Fruit fly (Drosophila melanogaster) whole organism, embryonic: ENCODE data around the gene CG9667.

ENCODE experiments used
- Atf6 ChIP-seq: fragments of 200-800 bp; sonication (Bioruptor generic); IDR thresholded peaks from 2 replicates; pipeline ENCODE4 v1.3.6; 2022; ENCODE audit warnings: missing biosample characterization, missing genetic modification characterization
- Bteb2 ChIP-seq: fragments of 200-800 bp; sonication (Bioruptor generic); optimal IDR thresholded peaks from 2 replicates; lab custom pipeline; 2016; ENCODE audit warnings: missing biosample characterization, missing genetic modification characterization
- CG10267 ChIP-seq: fragments of 200-800 bp; sonication (Bioruptor generic); optimal IDR thresholded peaks from 2 replicates; lab custom pipeline; 2018; ENCODE audit warnings: missing biosample characterization, mild to moderate bottlenecking, missing genetic modification characterization, moderate library complexity
- CG10321 ChIP-seq: fragments of 200-800 bp; sonication (Bioruptor generic); IDR thresholded peaks from 2 replicates; pipeline ENCODE4 v1.3.6; 2022; ENCODE audit warnings: missing biosample characterization, missing genetic modification characterization
- CG14710 ChIP-seq: fragments of 200-800 bp; sonication (Bioruptor generic); optimal IDR thresholded peaks from 3 replicates; lab custom pipeline; 2019; ENCODE audit warnings: missing biosample characterization, mild to moderate bottlenecking, missing genetic modification characterization, moderate library complexity
- CG15479 ChIP-seq: fragments of 200-800 bp; sonication (Bioruptor generic); optimal IDR thresholded peaks from 3 replicates; lab custom pipeline; 2019; ENCODE audit warnings: missing biosample characterization, mild to moderate bottlenecking, missing genetic modification characterization, moderate library complexity
- CG15696 ChIP-seq: fragments of 200-800 bp; sonication (Bioruptor generic); optimal IDR thresholded peaks from 2 replicates; lab custom pipeline; 2019; ENCODE audit warnings: missing biosample characterization, mild to moderate bottlenecking, missing genetic modification characterization, moderate library complexity
- CG1602 ChIP-seq: fragments of 200-800 bp; sonication (Bioruptor generic); optimal IDR thresholded peaks from 3 replicates; lab custom pipeline; 2016; ENCODE audit warnings: missing biosample characterization, missing genetic modification characterization
- CG17829 ChIP-seq: fragments of 200-800 bp; optimal IDR thresholded peaks from 2 replicates; lab custom pipeline; 2019; ENCODE audit warnings: missing biosample characterization, mild to moderate bottlenecking, missing genetic modification characterization, moderate library complexity
- CG1832 ChIP-seq: fragments of 200-800 bp; sonication (Bioruptor generic); optimal IDR thresholded peaks from 2 replicates; lab custom pipeline; 2017; ENCODE audit warnings: missing biosample characterization, mild to moderate bottlenecking, missing genetic modification characterization, inconsistent platforms
- CG18476 ChIP-seq: fragments of 200-800 bp; sonication (Bioruptor generic); optimal IDR thresholded peaks from 2 replicates; lab custom pipeline; 2016; ENCODE audit warnings: missing biosample characterization, mild to moderate bottlenecking, missing genetic modification characterization
- CG18599 ChIP-seq: fragments of 200-800 bp; sonication (Bioruptor generic); optimal IDR thresholded peaks from 3 replicates; lab custom pipeline; 2017; ENCODE audit warnings: missing biosample characterization, missing genetic modification characterization, mild to moderate bottlenecking, moderate library complexity, missing genetic modification reagents
- CG2712 ChIP-seq: fragments of 200-800 bp; optimal IDR thresholded peaks from 3 replicates; lab custom pipeline; 2019; ENCODE audit warnings: missing biosample characterization, mild to moderate bottlenecking, missing genetic modification characterization, moderate library complexity
- CG3065 ChIP-seq: fragments of 200-800 bp; sonication (Bioruptor generic); optimal IDR thresholded peaks from 2 replicates; lab custom pipeline; 2016; ENCODE audit warnings: missing biosample characterization, missing genetic modification characterization
- CG6654 ChIP-seq: fragments of 200-800 bp; sonication (Bioruptor generic); optimal IDR thresholded peaks from 2 replicates; lab custom pipeline; 2017; ENCODE audit warnings: missing biosample characterization, mild to moderate bottlenecking, missing genetic modification characterization
- CG7372 ChIP-seq: fragments of 200-800 bp; sonication (Bioruptor generic); IDR thresholded peaks from 2 replicates; pipeline ENCODE4 v1.3.6; 2022; ENCODE audit warnings: missing biosample characterization, missing genetic modification characterization
- CG8359 ChIP-seq: fragments of 200-800 bp; sonication (Bioruptor generic); optimal IDR thresholded peaks from 2 replicates; lab custom pipeline; 2017; ENCODE audit warnings: missing biosample characterization, mild to moderate bottlenecking, missing genetic modification characterization, borderline replicate concordance
- CG9727 ChIP-seq: fragments of 200-800 bp; sonication (Bioruptor generic); optimal IDR thresholded peaks from 3 replicates; lab custom pipeline; 2017; ENCODE audit warnings: missing biosample characterization, mild to moderate bottlenecking, missing genetic modification characterization
- CG9817 ChIP-seq: fragments of 200-800 bp; sonication (Bioruptor generic); optimal IDR thresholded peaks from 2 replicates; lab custom pipeline; 2018; ENCODE audit warnings: missing biosample characterization, mild to moderate bottlenecking, missing genetic modification characterization, moderate library complexity
- CrebB ChIP-seq: fragments of 200-800 bp; sonication (Bioruptor generic); optimal IDR thresholded peaks from 3 replicates; lab custom pipeline; 2018; ENCODE audit warnings: missing biosample characterization, mild to moderate bottlenecking, missing genetic modification characterization
- D ChIP-seq, 2 experiments: fragments of 200-800 bp in 1 of 2; fragments of >200 bp in 1 of 2; sonication (Bioruptor generic) in 1 of 2; optimal IDR thresholded peaks; 2 replicates in 1 of 2; 3 replicates in 1 of 2; lab custom pipeline; 2017; ENCODE audit warnings: mild to moderate bottlenecking in 1 of 2, missing biosample characterization in 1 of 2, missing genetic modification characterization in 1 of 2, missing genetic modification reagents in 1 of 2
- Doc2 ChIP-seq: fragments of 200-800 bp; sonication (Bioruptor generic); IDR thresholded peaks from 2 replicates; pipeline ENCODE4 v1.3.6; 2022; ENCODE audit warnings: missing biosample characterization, missing genetic modification characterization
- Ets65A ChIP-seq: fragments of 200-800 bp; sonication (Bioruptor generic); peaks from one replicate; lab custom pipeline; 2016; ENCODE audit warnings: missing biosample characterization, missing genetic modification characterization
- Nf-YA ChIP-seq: fragments of 200-800 bp; sonication (Bioruptor generic); IDR thresholded peaks from 2 replicates; pipeline ENCODE4 v1.3.6; 2022; ENCODE audit warnings: missing biosample characterization, missing genetic modification characterization
- Pdp1 ChIP-seq, 2 experiments: fragments of 200-800 bp; sonication (Bioruptor generic); optimal IDR thresholded peaks; 3 replicates each; lab custom pipeline; 2016; ENCODE audit warnings: missing biosample characterization in 2 of 2, missing genetic modification characterization in 2 of 2, mild to moderate bottlenecking in 1 of 2, moderate library complexity in 1 of 2
- Rx ChIP-seq: fragments of 200-800 bp; sonication (Bioruptor generic); IDR thresholded peaks from 2 replicates; pipeline ENCODE4 v1.3.6; 2022; ENCODE audit warnings: missing biosample characterization, missing genetic modification characterization
- abd-A ChIP-seq: fragments of 200-800 bp; sonication (Bioruptor generic); optimal IDR thresholded peaks from 3 replicates; lab custom pipeline; 2019; ENCODE audit warnings: missing biosample characterization, mild to moderate bottlenecking, missing genetic modification characterization, moderate library complexity
- cad ChIP-seq: fragments of >200 bp; optimal IDR thresholded peaks from 2 replicates; lab custom pipeline; 2017; ENCODE audit warnings: missing biosample characterization, missing genetic modification characterization
- chinmo ChIP-seq: fragments of 200-800 bp; sonication (Bioruptor generic); IDR thresholded peaks from 4 replicates; pipeline ENCODE4 v1.3.6; 2022; ENCODE audit warnings: missing biosample characterization, missing genetic modification characterization; ENCODE audit not compliant: partially characterized antibody
- ci ChIP-seq: fragments of 200-800 bp; sonication (Bioruptor generic); IDR thresholded peaks from 3 replicates; pipeline ENCODE4 v1.3.6; 2022; ENCODE audit warnings: missing biosample characterization, missing genetic modification characterization
- ewg ChIP-seq: fragments of 200-800 bp; sonication (Bioruptor generic); optimal IDR thresholded peaks from 3 replicates; lab custom pipeline; 2017; ENCODE audit warnings: mild to moderate bottlenecking, missing biosample characterization, missing genetic modification reagents, missing genetic modification characterization
- gcm ChIP-seq: fragments of 200-800 bp; sonication (Bioruptor generic); optimal IDR thresholded peaks from 2 replicates; lab custom pipeline; 2019; ENCODE audit warnings: missing biosample characterization, mild to moderate bottlenecking, missing genetic modification characterization, moderate library complexity
- grau ChIP-seq: fragments of 200-800 bp; optimal IDR thresholded peaks from 3 replicates; lab custom pipeline; 2019; ENCODE audit warnings: missing biosample characterization, mild to moderate bottlenecking, missing genetic modification characterization, moderate library complexity
- klu ChIP-seq: fragments of 200-800 bp; sonication (Bioruptor generic); IDR thresholded peaks from 2 replicates; pipeline ENCODE4 v1.3.6; 2022; ENCODE audit warnings: missing biosample characterization, missing genetic modification characterization
- lbe ChIP-seq: fragments of 200-800 bp; sonication (Bioruptor generic); optimal IDR thresholded peaks from 2 replicates; lab custom pipeline; 2016; ENCODE audit warnings: missing biosample characterization, mild to moderate bottlenecking, missing genetic modification characterization
- nau ChIP-seq: fragments of 200-800 bp; sonication (Bioruptor generic); optimal IDR thresholded peaks from 3 replicates; lab custom pipeline; 2017; ENCODE audit warnings: missing biosample characterization, mild to moderate bottlenecking, missing genetic modification characterization, missing genetic modification reagents
- nom ChIP-seq: fragments of 200-800 bp; sonication (Bioruptor generic); optimal IDR thresholded peaks from 2 replicates; lab custom pipeline; 2017; ENCODE audit warnings: missing biosample characterization, missing genetic modification characterization, mild to moderate bottlenecking, moderate library complexity, missing genetic modification reagents
- onecut ChIP-seq: fragments of 200-800 bp; sonication (Bioruptor generic); IDR thresholded peaks from 2 replicates; pipeline ENCODE4 v1.3.6; 2022; ENCODE audit warnings: missing biosample characterization, missing genetic modification characterization
- pfk ChIP-seq: fragments of 200-800 bp; sonication (Bioruptor generic); optimal IDR thresholded peaks from 2 replicates; lab custom pipeline; 2018; ENCODE audit warnings: missing biosample characterization, mild to moderate bottlenecking, missing genetic modification characterization, moderate library complexity
- pzg ChIP-seq: fragments of 200-800 bp; sonication (Bioruptor generic); optimal IDR thresholded peaks from 3 replicates; lab custom pipeline; 2018; ENCODE audit warnings: missing biosample characterization, mild to moderate bottlenecking, missing genetic modification characterization, moderate library complexity
- sd ChIP-seq: fragments of 200-800 bp; sonication (Bioruptor generic); optimal IDR thresholded peaks from 3 replicates; lab custom pipeline; 2018; ENCODE audit warnings: missing biosample characterization, mild to moderate bottlenecking, missing genetic modification characterization, moderate library complexity
- slbo ChIP-seq: fragments of 200-800 bp; sonication (Bioruptor generic); IDR thresholded peaks from 2 replicates; pipeline ENCODE4 v1.3.6; 2022; ENCODE audit warnings: missing biosample characterization, missing genetic modification characterization
- sob ChIP-seq: fragments of 200-800 bp; sonication (Bioruptor generic); IDR thresholded peaks from 2 replicates; pipeline ENCODE4 v1.3.6; 2022; ENCODE audit warnings: missing biosample characterization, missing genetic modification characterization
- tll ChIP-seq, 2 experiments: fragments of 200-800 bp in 1 of 2; fragments of >200 bp in 1 of 2; sonication (Bioruptor generic) in 1 of 2; optimal IDR thresholded peaks; 2 replicates each; lab custom pipeline; 2017 to 2019; ENCODE audit warnings: missing biosample characterization in 2 of 2, missing genetic modification characterization in 2 of 2, mild to moderate bottlenecking in 1 of 2, moderate library complexity in 1 of 2
- zen ChIP-seq: fragments of 200-800 bp; sonication (Bioruptor generic); optimal IDR thresholded peaks from 3 replicates; lab custom pipeline; 2018; ENCODE audit warnings: missing biosample characterization, mild to moderate bottlenecking, missing genetic modification characterization, moderate library complexity

Gene CG9667

dm6 chr3R:8118062-8118461, 8.1 kb downstream of the CG9667 start:
- TF ChIP-seq CG6654 (GFP tag; lab: Kevin White, UChicago) = no peak
- peak; percentile 78 for TF ChIP-seq zen (tag; lab: Kevin White, UChicago)
- peak; percentile 42 for TF ChIP-seq cad (GFP tag; lab: Kevin White, UChicago)
- TF ChIP-seq Doc2 = no peak
- peak; percentile 97 for TF ChIP-seq CG8359 (GFP tag; lab: Kevin White, UChicago)
- peak; percentile 15 for TF ChIP-seq abd-A (tag; lab: Kevin White, UChicago)
- TF ChIP-seq D (optimal IDR thresholded peaks at IDR 0.05; lab: Kevin White, UChicago) = peak; percentile 11
- TF ChIP-seq D (GFP tag; optimal IDR thresholded peaks at IDR 0.05; lab: Kevin White, UChicago) = no peak
- peak; percentile 18; the same call in 1 of the 3 replicates for TF ChIP-seq ci (GFP tag; lab: Robert Waterston, UW)
- TF ChIP-seq pfk (GFP tag; lab: Kevin White, UChicago) = peak; percentile 88

- peak; percentile 53; the same call in 1 of the 2 replicates for TF ChIP-seq CG10321 (GFP tag; lab: Robert Waterston, UW)
- TF ChIP-seq CG3065 = no peak
- 0 out of 2 replicates have a peak, but pooled peaks have one; percentile 17 for TF ChIP-seq sob (GFP tag; lab: Robert Waterston, UW)
- peak; percentile 47; the same call in 1 of the 3 replicates for TF ChIP-seq ci (GFP tag; lab: Robert Waterston, UW)
- no peak for TF ChIP-seq Bteb2
- TF ChIP-seq CG1832 (GFP tag; lab: Kevin White, UChicago) = peak; percentile 16
- TF ChIP-seq CG2712 (tag; lab: Kevin White, UChicago) = no peak
- TF ChIP-seq zen (tag; lab: Kevin White, UChicago) = no peak
- TF ChIP-seq nom = peak; percentile 21
- TF ChIP-seq CG15479 (GFP tag; lab: Kevin White, UChicago) = peak; percentile 47
- no peak for TF ChIP-seq CG10267 (tag; lab: Kevin White, UChicago)
- peak; percentile 23 for TF ChIP-seq gcm (GFP tag; lab: Kevin White, UChicago)
- TF ChIP-seq lbe (GFP tag; lab: Kevin White, UChicago) = peak; percentile 10
- 0 out of 2 replicates have a peak, but pooled peaks have one; percentile 19 for TF ChIP-seq Rx (GFP tag; lab: Robert Waterston, UW)
- TF ChIP-seq tll (GFP tag; optimal IDR thresholded peaks at IDR 0.05; lab: Kevin White, UChicago) = peak in 1 of 2 experiments; percentile 36
- TF ChIP-seq CG18599 = no peak
- TF ChIP-seq ewg (GFP tag; lab: Kevin White, UChicago) = peak; percentile 27
- no peak for TF ChIP-seq CG14710 (tag; lab: Kevin White, UChicago)
- 0 out of 4 replicates have a peak, but pooled peaks have one; percentile 22 for TF ChIP-seq chinmo
- TF ChIP-seq Ets65A = peak; percentile 60
- TF ChIP-seq slbo (GFP tag; lab: Robert Waterston, UW) = 0 out of 2 replicates have a peak, but pooled peaks have one; percentile 17
- no peak for TF ChIP-seq sd (tag; lab: Kevin White, UChicago)
These were observed 10.1 kb downstream of the CG9667 start for dm6 chr3R:8115951-8116611.

- TF ChIP-seq CG15696 = peak; percentile 7
- no peak for TF ChIP-seq CG7372 (GFP tag; lab: Robert Waterston, UW)
- no peak for TF ChIP-seq CG17829
- TF ChIP-seq CrebB (tag; lab: Kevin White, UChicago) = peak; percentile 71
- TF ChIP-seq nau = peak; percentile 70
- TF ChIP-seq Nf-YA (GFP tag; lab: Robert Waterston, UW) = 0 out of 2 replicates have a peak, but pooled peaks have one; percentile 12
- peak in 1 of 2 experiments; percentile 19 for TF ChIP-seq Pdp1 (GFP tag; optimal IDR thresholded peaks at IDR 0.05; lab: Kevin White, UChicago)
- no peak for TF ChIP-seq pzg (GFP tag; lab: Kevin White, UChicago)
- 0 out of 2 replicates have a peak, but pooled peaks have one; percentile 24 for TF ChIP-seq onecut (GFP tag; lab: Robert Waterston, UW)
- peak; percentile 5 for TF ChIP-seq CG9817
- TF ChIP-seq CG18476 (GFP tag; lab: Kevin White, UChicago) = peak; percentile 7
- TF ChIP-seq Atf6 (GFP tag; lab: Robert Waterston, UW) = peak; percentile 56; the same call in 1 of the 2 replicates
- TF ChIP-seq CG9727 = peak; percentile 7
- no peak for TF ChIP-seq klu (GFP tag; lab: Robert Waterston, UW)
- no peak for TF ChIP-seq CG1602
- peak; percentile 14 for TF ChIP-seq grau (tag; lab: Kevin White, UChicago)
These were observed 11.0 kb downstream of the CG9667 start for dm6 chr3R:8115205-8115604.
